Worm (Caenorhabditis elegans) whole organism, young adult: Measurements from ENCODE around the gene grl-12.

ENCODE experiments used
- B0019.2 ChIP-seq: fragments of 200-800 bp; sonication (Bioruptor generic); conservative IDR thresholded peaks from 2 replicates; pipeline ENCODE4 v1.3.6; 2022; ENCODE audit warnings: missing genetic modification reagents, missing genetic modification characterization, missing compliant biosample characterization
- F22D6.2 ChIP-seq: sonication (generic microtip); optimal IDR thresholded peaks from 2 replicates; lab custom pipeline; 2016; ENCODE audit warnings: mild to moderate bottlenecking, missing genetic modification characterization, missing compliant biosample characterization
- F52B5.7 ChIP-seq: sonication (generic microtip); optimal IDR thresholded peaks from 2 replicates; lab custom pipeline; 2016; ENCODE audit warnings: mild to moderate bottlenecking, missing genetic modification characterization, missing compliant biosample characterization
- Y56A3A.18 ChIP-seq: fragments of 200-800 bp; sonication (Bioruptor generic); IDR thresholded peaks from 2 replicates; pipeline ENCODE4 v1.3.6; 2022; ENCODE audit warnings: missing genetic modification reagents, missing genetic modification characterization, missing compliant biosample characterization
- Y67H2A.10 ChIP-seq: fragments of 200-800 bp; sonication (Bioruptor generic); conservative IDR thresholded peaks from 2 replicates; pipeline ENCODE4 v1.3.6; 2022; ENCODE audit warnings: missing genetic modification reagents, missing genetic modification characterization, missing compliant biosample characterization
- ceh-58 ChIP-seq: fragments of 200-800 bp; sonication (Bioruptor generic); IDR thresholded peaks from 2 replicates; pipeline ENCODE4 v1.3.6; 2022; ENCODE audit warnings: missing genetic modification characterization, missing compliant biosample characterization
- dpl-1 ChIP-seq: fragments of 150-350 bp; optimal IDR thresholded peaks from 2 replicates; lab custom pipeline; 2014; ENCODE audit warnings: missing biosample characterization, missing genetic modification reagents, missing genetic modification characterization
- him-1 ChIP-seq: sonication (generic microtip); optimal IDR thresholded peaks from 2 replicates; lab custom pipeline; 2016; ENCODE audit warnings: missing genotype, missing genetic modification reagents, missing genetic modification characterization, missing compliant biosample characterization
- lag-1 ChIP-seq: fragments of 200-800 bp; sonication (Bioruptor generic); IDR thresholded peaks from 2 replicates; pipeline ENCODE4 v1.3.6; 2022; ENCODE audit warnings: missing genetic modification reagents, missing genetic modification characterization, missing compliant biosample characterization
- sptf-2 ChIP-seq: fragments of 200-800 bp; sonication (Bioruptor generic); optimal IDR thresholded peaks from 2 replicates; lab custom pipeline; 2018; ENCODE audit warnings: mild to moderate bottlenecking, missing genetic modification characterization, missing compliant biosample characterization
- unc-62 ChIP-seq: fragments of 150-350 bp; optimal IDR thresholded peaks from 2 replicates; lab custom pipeline; 2014; ENCODE audit warnings: missing biosample characterization, missing genetic modification reagents, missing genetic modification characterization
- ztf-3 ChIP-seq: fragments of 200-800 bp; sonication (Bioruptor generic); optimal IDR thresholded peaks from 2 replicates; lab custom pipeline; 2018; ENCODE audit warnings: mild to moderate bottlenecking, missing genetic modification characterization, missing compliant biosample characterization
- ztf-6 ChIP-seq: fragments of 200-800 bp; sonication (Bioruptor generic); IDR thresholded peaks from 2 replicates; pipeline ENCODE4 v1.3.6; 2022; ENCODE audit warnings: missing genetic modification reagents, missing genetic modification characterization, missing compliant biosample characterization

- TF ChIP-seq ztf-3 (no peak), F22D6.2 (tag; lab: Kevin White, UChicago) (no peak), B0019.2 (GFP tag; lab: Robert Waterston, UW) (no peak), unc-62 (GFP tag; lab: Kevin White, UChicago) (no peak), Y56A3A.18 (GFP tag; lab: Robert Waterston, UW) (no peak), F52B5.7 (no peak), ztf-6 (no peak), dpl-1 (GFP tag; lab: Kevin White, UChicago) (no peak), him-1 (tag; lab: Kevin White, UChicago) (no peak), Y67H2A.10 (GFP tag; lab: Robert Waterston, UW) (no peak), lag-1 (GFP tag; lab: Robert Waterston, UW) (no peak), sptf-2 (no peak), ceh-58 (GFP tag; lab: Robert Waterston, UW) (no peak)
These were observed 29.4 kb downstream of the grl-12 start, which contains the start of gene smk-1 for ce11 chrV:8607353-8607850.
